Worm (Caenorhabditis elegans): ENCODE measurements around the gene nas-25.

ce11 chrII:8820126-8820972, 5.5 kb upstream of the nas-25 start:
- no peak for TF ChIP-seq W03F9.2 (tag; optimal IDR thresholded peaks at IDR 0.05)
- TF ChIP-seq dao-5 (tag; optimal IDR thresholded peaks at IDR 0.05): no peak
- TF ChIP-seq him-1 (tag; optimal IDR thresholded peaks at IDR 0.05): no peak

Data from whole organism, L4/young adult.